Worm (Caenorhabditis elegans): ENCODE measurements around the gene sax-7.

DNA sequence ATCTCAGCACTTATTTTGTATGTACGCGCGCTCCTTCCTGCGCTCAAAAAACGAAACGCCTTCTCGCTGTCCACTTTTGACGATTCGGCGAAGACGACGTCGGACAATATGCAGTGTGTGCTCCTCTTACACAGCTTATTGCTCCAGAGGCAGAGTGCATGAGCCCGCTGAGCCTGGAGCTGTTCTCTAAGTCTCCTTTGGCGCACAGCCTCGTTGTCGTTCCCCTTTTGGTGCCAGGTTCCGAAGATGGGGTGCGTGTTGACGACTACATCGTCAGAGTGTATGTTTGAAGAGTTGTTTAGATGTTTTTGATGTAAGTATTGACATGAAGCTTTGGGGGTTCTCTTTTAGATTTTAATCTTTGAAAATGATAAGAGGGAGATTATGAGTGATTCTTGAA is 7.8 kb downstream of the sax-7 start:
- no peak for TF ChIP-seq tab-1 (GFP tag; IDR thresholded peaks at IDR 0.05)
- TF ChIP-seq flt-1 (GFP tag; IDR thresholded peaks at IDR 0.05): no peak
- no peak for TF ChIP-seq ztf-23 (GFP tag; IDR thresholded peaks at IDR 0.05)
- TF ChIP-seq cog-1 (tag; optimal IDR thresholded peaks at IDR 0.05): no peak
- TF ChIP-seq med-1 (GFP tag; optimal IDR thresholded peaks at IDR 0.05; ENCODE audit: insufficient read depth): no peak
- no peak for TF ChIP-seq ztf-29 (GFP tag; IDR thresholded peaks at IDR 0.05)
- TF ChIP-seq T22C8.4 (GFP tag; IDR thresholded peaks at IDR 0.05): no peak
